Fruit fly (Drosophila melanogaster): Measurements from ENCODE around the gene CG13670.

CG13670 gene

DNA sequence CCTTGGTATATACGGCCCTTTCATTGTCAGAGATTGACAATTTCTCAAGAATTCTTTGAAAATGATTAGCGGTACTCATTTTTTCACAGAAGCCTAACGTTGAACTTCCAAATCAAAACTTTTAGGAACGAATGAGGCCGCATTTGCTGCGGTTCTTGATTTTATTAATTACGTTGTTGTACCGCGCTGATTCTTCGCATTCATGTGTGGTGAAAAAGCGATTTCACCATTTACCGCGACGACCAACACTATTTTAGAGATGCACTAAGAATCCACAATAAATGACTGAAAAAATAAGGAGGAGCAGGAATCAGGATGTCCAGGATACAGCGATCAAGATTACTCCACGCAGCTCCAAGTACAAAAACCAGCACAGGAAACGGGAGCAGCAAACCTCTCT, 16.7 kb upstream of the CG13670 start, which contains the start of the genes CG7194 and Sbp2:
CG7194 (minus strand) TSS at position 148 of the 400 bp plus-strand sequence.
Sbp2 (plus strand) TSS at position 246 of the 400 bp plus-strand sequence.
- no peak for TF ChIP-seq CG13204 (GFP tag; optimal IDR thresholded peaks at IDR 0.05)
- TF ChIP-seq gl (tag; optimal IDR thresholded peaks at IDR 0.05) = peak; percentile 6
- no peak for TF ChIP-seq CG8159 (tag; optimal IDR thresholded peaks at IDR 0.05)

- TF ChIP-seq CG10348 (GFP tag; IDR thresholded peaks at IDR 0.05) = no peak
- no peak for TF ChIP-seq Pif1A (GFP tag; optimal IDR thresholded peaks at IDR 0.05)
- TF ChIP-seq CG8159 (tag; optimal IDR thresholded peaks at IDR 0.05) = no peak
- TF ChIP-seq CG34367 (tag; optimal IDR thresholded peaks at IDR 0.05) = no peak
Observed at dm6 chr3L:8306880-8307279, 13.7 kb upstream of the CG13670 start, which contains the start of gene Gr66a. TSS of gene Gr66a (minus strand) at chr3L:8306980.

dm6 chr3L:8308891-8309352, 11.6 kb upstream of the CG13670 start, which contains the start of gene BI-1:
TSS of gene BI-1 (minus strand) at chr3L:8308941.
- TF ChIP-seq CG34367 (tag; optimal IDR thresholded peaks at IDR 0.05) = peak; percentile 21
- TF ChIP-seq CG14655 (GFP tag; optimal IDR thresholded peaks at IDR 0.05) = no peak
- no peak for TF ChIP-seq Ets98B (GFP tag; IDR thresholded peaks at IDR 0.05)
- TF ChIP-seq D1 (tag; optimal IDR thresholded peaks at IDR 0.05) = no peak
- peak; percentile 33 for TF ChIP-seq CG17806 (tag; optimal IDR thresholded peaks at IDR 0.05)
- TF ChIP-seq CG9948 (tag; optimal IDR thresholded peaks at IDR 0.05) = peak; percentile 43
- TF ChIP-seq CG12605 (GFP tag; IDR thresholded peaks at IDR 0.05) = no peak
- no peak for TF ChIP-seq CG4496 (GFP tag; IDR thresholded peaks at IDR 0.05)
- peak; percentile 69 for TF ChIP-seq CG15710 (tag; optimal IDR thresholded peaks at IDR 0.05)
- TF ChIP-seq CG8159 (tag; optimal IDR thresholded peaks at IDR 0.05) = no peak
- no peak for TF ChIP-seq CG8301 (tag; optimal IDR thresholded peaks at IDR 0.05)
- no peak for TF ChIP-seq fd96Ca (GFP tag; IDR thresholded peaks at IDR 0.05)
- TF ChIP-seq Pif1A (GFP tag; optimal IDR thresholded peaks at IDR 0.05) = no peak
- no peak for TF ChIP-seq CG10348 (GFP tag; IDR thresholded peaks at IDR 0.05)
- TF ChIP-seq Snoo (tag; optimal IDR thresholded peaks at IDR 0.05) = peak; percentile 62

dm6 chr3L:8312290-8312689, 8.3 kb upstream of the CG13670 start:
- TF ChIP-seq fd96Ca (GFP tag; IDR thresholded peaks at IDR 0.05) = peak; percentile 42; the same call in 1 of the 3 replicates
- TF ChIP-seq EcR (GFP tag; optimal IDR thresholded peaks at IDR 0.05) = no peak
- no peak for TF ChIP-seq CG13204 (GFP tag; optimal IDR thresholded peaks at IDR 0.05)

DNA sequence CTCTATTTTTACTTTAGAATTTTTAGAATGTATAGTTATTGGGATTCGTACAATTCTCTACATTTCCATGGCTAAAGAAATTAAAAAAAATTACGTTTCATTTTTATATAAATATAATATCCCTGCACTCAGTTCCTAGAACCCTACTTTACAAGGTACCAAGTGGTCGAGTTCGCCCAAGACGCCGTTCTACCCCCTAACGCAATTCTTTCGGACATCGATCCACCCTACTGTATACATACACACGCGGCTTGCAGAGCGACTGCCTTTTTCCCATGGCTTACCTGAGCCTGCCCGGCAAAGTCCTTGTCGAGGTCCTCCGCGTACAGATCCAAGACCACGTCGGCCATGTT, 5.8 kb upstream of the CG13670 start:
- TF ChIP-seq CG4496 (GFP tag; IDR thresholded peaks at IDR 0.05) = peak; percentile 63; the same call in 2 of the 3 replicates
- no peak for TF ChIP-seq CG14655 (GFP tag; optimal IDR thresholded peaks at IDR 0.05)
- no peak for TF ChIP-seq CG8301 (tag; optimal IDR thresholded peaks at IDR 0.05)
- no peak for TF ChIP-seq Snoo (tag; optimal IDR thresholded peaks at IDR 0.05)
- TF ChIP-seq CG32121 (GFP tag; IDR thresholded peaks at IDR 0.05) = no peak
- no peak for TF ChIP-seq fd96Ca (GFP tag; IDR thresholded peaks at IDR 0.05)
- TF ChIP-seq gl (tag; optimal IDR thresholded peaks at IDR 0.05) = no peak
- no peak for TF ChIP-seq rn (GFP tag; IDR thresholded peaks at IDR 0.05)
- no peak for TF ChIP-seq CG9948 (tag; optimal IDR thresholded peaks at IDR 0.05)
- TF ChIP-seq CG8159 (tag; optimal IDR thresholded peaks at IDR 0.05) = no peak
- TF ChIP-seq Ets98B (GFP tag; IDR thresholded peaks at IDR 0.05) = peak; percentile 48; the same call in 1 of the 2 replicates
- peak; percentile 32 for TF ChIP-seq Pif1A (GFP tag; optimal IDR thresholded peaks at IDR 0.05)
- TF ChIP-seq CG12605 (GFP tag; IDR thresholded peaks at IDR 0.05) = no peak

DNA sequence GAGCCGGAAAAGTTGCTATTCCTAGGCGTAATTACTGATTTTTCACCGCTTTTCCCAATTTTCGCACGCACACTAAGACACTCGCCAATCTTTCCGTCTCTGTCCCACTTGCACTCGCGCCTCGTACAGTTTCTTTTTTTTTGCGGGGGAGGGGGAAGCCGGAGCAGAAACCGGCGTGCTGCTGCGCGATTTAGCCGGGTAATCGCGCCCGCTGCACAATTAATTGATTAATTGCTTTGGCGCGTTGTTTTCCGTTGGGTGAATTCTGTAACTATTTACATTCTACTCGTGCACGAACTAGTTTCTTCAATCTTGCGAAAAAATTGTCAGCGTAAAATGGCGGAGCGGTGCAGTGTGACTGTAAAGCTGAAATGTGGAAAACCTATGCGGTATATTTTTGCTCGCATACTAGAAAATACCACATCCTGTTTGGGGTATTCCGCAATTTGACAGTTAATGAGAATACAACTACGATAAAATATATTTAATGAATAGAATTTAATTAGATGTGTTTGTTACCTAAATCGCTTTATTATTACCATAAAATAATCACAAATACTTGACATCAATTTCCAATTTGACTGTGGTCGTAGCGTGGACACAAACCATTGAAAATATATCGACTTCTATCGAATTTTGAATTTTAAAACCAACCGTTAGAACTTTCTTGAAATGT, 5.3 kb upstream of the CG13670 start, which contains the start of gene Cpsf6:
Cpsf6 (minus strand) TSS at position 362 of the 676 bp plus-strand sequence.
- TF ChIP-seq Ets98B (GFP tag; IDR thresholded peaks at IDR 0.05) (peak; percentile 19; the same call in 1 of the 2 replicates), CG17806 (tag; optimal IDR thresholded peaks at IDR 0.05) (peak; percentile 13), CG9948 (tag; optimal IDR thresholded peaks at IDR 0.05) (peak; percentile 6), CG4496 (GFP tag; IDR thresholded peaks at IDR 0.05) (peak; percentile 42; the same call in 1 of the 3 replicates), rn (GFP tag; IDR thresholded peaks at IDR 0.05) (no peak), EcR (GFP tag; optimal IDR thresholded peaks at IDR 0.05) (no peak), Pif1A (GFP tag; optimal IDR thresholded peaks at IDR 0.05) (no peak), D1 (tag; optimal IDR thresholded peaks at IDR 0.05) (no peak), CG34367 (tag; optimal IDR thresholded peaks at IDR 0.05) (peak; percentile 17), CG8159 (tag; optimal IDR thresholded peaks at IDR 0.05) (no peak), CG10348 (GFP tag; IDR thresholded peaks at IDR 0.05) (no peak), CG14655 (GFP tag; optimal IDR thresholded peaks at IDR 0.05) (no peak), CG8301 (tag; optimal IDR thresholded peaks at IDR 0.05) (no peak), Pif1B (GFP tag; optimal IDR thresholded peaks at IDR 0.05) (no peak), CG32121 (GFP tag; IDR thresholded peaks at IDR 0.05) (no peak), fd96Ca (GFP tag; IDR thresholded peaks at IDR 0.05) (no peak), Snoo (tag; optimal IDR thresholded peaks at IDR 0.05) (no peak), CG13204 (GFP tag; optimal IDR thresholded peaks at IDR 0.05) (no peak)

Data from whole organism, pupa.